Fruit fly (Drosophila melanogaster) whole organism, pupa: Measurements from ENCODE around the gene CG10984.

Source experiments
- CG10348 ChIP-seq: fragments of 200-800 bp; sonication (Bioruptor generic); IDR thresholded peaks from 2 replicates; pipeline ENCODE4 v1.3.6; 2022; ENCODE audit warnings: missing biosample characterization, missing genetic modification characterization
- CG12605 ChIP-seq: fragments of 200-800 bp; sonication (Bioruptor generic); IDR thresholded peaks from 2 replicates; pipeline ENCODE4 v1.3.6; 2022; ENCODE audit warnings: missing biosample characterization, missing genetic modification characterization
- CG13204 ChIP-seq: fragments of 200-800 bp; sonication (Bioruptor generic); optimal IDR thresholded peaks from 2 replicates; lab custom pipeline; 2018; ENCODE audit warnings: missing biosample characterization, mild to moderate bottlenecking, missing genetic modification characterization, moderate library complexity
- CG14655 ChIP-seq: fragments of 200-800 bp; sonication (Bioruptor generic); optimal IDR thresholded peaks from 3 replicates; lab custom pipeline; 2017; ENCODE audit warnings: mild to moderate bottlenecking, missing biosample characterization, missing genetic modification reagents, missing genetic modification characterization
- CG15710 ChIP-seq: fragments of 200-800 bp; sonication (Bioruptor generic); optimal IDR thresholded peaks from 2 replicates; lab custom pipeline; 2018; ENCODE audit warnings: missing biosample characterization, mild to moderate bottlenecking, missing genetic modification characterization, moderate library complexity
- CG17806 ChIP-seq: fragments of 200-800 bp; sonication (Bioruptor generic); optimal IDR thresholded peaks from 2 replicates; lab custom pipeline; 2018; ENCODE audit warnings: missing biosample characterization, mild to moderate bottlenecking, missing genetic modification characterization, moderate library complexity
- CG32121 ChIP-seq: fragments of 200-800 bp; sonication (Bioruptor generic); IDR thresholded peaks from 2 replicates; pipeline ENCODE4 v1.3.6; 2022; ENCODE audit warnings: missing biosample characterization, missing genetic modification characterization
- CG34367 ChIP-seq: fragments of 200-800 bp; sonication (Bioruptor generic); optimal IDR thresholded peaks from 2 replicates; lab custom pipeline; 2018; ENCODE audit warnings: missing biosample characterization, mild to moderate bottlenecking, missing genetic modification characterization
- CG4496 ChIP-seq: fragments of 200-800 bp; sonication (Bioruptor generic); IDR thresholded peaks from 3 replicates; pipeline ENCODE4 v1.3.6; 2022; ENCODE audit warnings: missing biosample characterization, missing genetic modification characterization
- CG8159 ChIP-seq: fragments of 200-800 bp; sonication (Bioruptor generic); optimal IDR thresholded peaks from 3 replicates; lab custom pipeline; 2018; ENCODE audit warnings: missing biosample characterization, mild to moderate bottlenecking, missing genetic modification characterization, moderate library complexity
- CG8301 ChIP-seq: fragments of 200-800 bp; sonication (Bioruptor generic); optimal IDR thresholded peaks from 2 replicates; lab custom pipeline; 2018; ENCODE audit warnings: missing biosample characterization, mild to moderate bottlenecking, missing genetic modification characterization
- CG9948 ChIP-seq: fragments of 200-800 bp; sonication (Bioruptor generic); optimal IDR thresholded peaks from 2 replicates; lab custom pipeline; 2018; ENCODE audit warnings: missing biosample characterization, mild to moderate bottlenecking, missing genetic modification characterization, moderate library complexity
- D1 ChIP-seq: fragments of 200-800 bp; sonication (Bioruptor generic); optimal IDR thresholded peaks from 2 replicates; lab custom pipeline; 2018; ENCODE audit warnings: missing biosample characterization, mild to moderate bottlenecking, missing genetic modification characterization, moderate library complexity
- EcR ChIP-seq: fragments of 200-800 bp; sonication (Bioruptor generic); optimal IDR thresholded peaks from 3 replicates; lab custom pipeline; 2019; ENCODE audit warnings: missing biosample characterization, missing genetic modification characterization, mild to moderate bottlenecking, moderate library complexity, missing genetic modification reagents
- Ets98B ChIP-seq: fragments of 200-800 bp; sonication (Bioruptor generic); IDR thresholded peaks from 2 replicates; pipeline ENCODE4 v1.3.6; 2022; ENCODE audit warnings: missing biosample characterization, missing genetic modification characterization
- Pif1A ChIP-seq: fragments of 200-800 bp; sonication (Bioruptor generic); optimal IDR thresholded peaks from 3 replicates; lab custom pipeline; 2016; ENCODE audit warnings: missing biosample characterization, missing genetic modification characterization
- Pif1B ChIP-seq: fragments of 200-800 bp; sonication (Bioruptor generic); optimal IDR thresholded peaks from 3 replicates; lab custom pipeline; 2016; ENCODE audit warnings: missing biosample characterization, missing genetic modification characterization
- Snoo ChIP-seq: fragments of 200-800 bp; sonication (Bioruptor generic); optimal IDR thresholded peaks from 3 replicates; lab custom pipeline; 2017; ENCODE audit warnings: missing biosample characterization, mild to moderate bottlenecking, missing genetic modification characterization, inconsistent platforms
- fd96Ca ChIP-seq: fragments of 200-800 bp; sonication (Bioruptor generic); IDR thresholded peaks from 3 replicates; pipeline ENCODE4 v1.3.6; 2022; ENCODE audit warnings: missing biosample characterization, missing genetic modification characterization
- gl ChIP-seq: fragments of 200-800 bp; sonication (Bioruptor generic); optimal IDR thresholded peaks from 2 replicates; lab custom pipeline; 2018; ENCODE audit warnings: missing biosample characterization, mild to moderate bottlenecking, missing genetic modification characterization
- rn ChIP-seq: fragments of 200-800 bp; sonication (Bioruptor generic); IDR thresholded peaks from 2 replicates; pipeline ENCODE4 v1.3.6; 2022; ENCODE audit warnings: missing biosample characterization, missing genetic modification characterization

Gene CG10984

dm6 chr3L:12749567-12750535 is at the start of gene CG10984, which contains the start of gene Klc:
CG10984 (plus strand) TSS chr3L:12750119.
Klc (minus strand) TSS chr3L:12750056.
- no peak for TF ChIP-seq fd96Ca (GFP tag; lab: Robert Waterston, UW)
- no peak for TF ChIP-seq CG14655 (GFP tag; lab: Kevin White, UChicago)
- TF ChIP-seq CG8159, result peak; percentile 87
- TF ChIP-seq CG8301 (tag; lab: Kevin White, UChicago), result peak; percentile 87
- TF ChIP-seq CG10348, result no peak
- peak; percentile 93 for TF ChIP-seq Pif1B (GFP tag; lab: Kevin White, UChicago)
- TF ChIP-seq D1 (tag; lab: Kevin White, UChicago), result no peak
- peak; percentile 90 for TF ChIP-seq Pif1A (GFP tag; lab: Kevin White, UChicago)
- TF ChIP-seq Snoo (tag; lab: Kevin White, UChicago), result peak; percentile 65
- TF ChIP-seq CG15710 (tag; lab: Kevin White, UChicago), result peak; percentile 80
- peak; percentile 54 for TF ChIP-seq gl (tag; lab: Kevin White, UChicago)
- TF ChIP-seq CG9948 (tag; lab: Kevin White, UChicago), result peak; percentile 71
- TF ChIP-seq Ets98B (GFP tag; lab: Robert Waterston, UW), result peak; percentile 96
- TF ChIP-seq CG34367, result no peak
- peak; percentile 97 for TF ChIP-seq CG4496 (GFP tag; lab: Robert Waterston, UW)
- TF ChIP-seq CG12605 (GFP tag; lab: Robert Waterston, UW), result no peak
- TF ChIP-seq CG17806 (tag; lab: Kevin White, UChicago), result peak; percentile 85
- no peak for TF ChIP-seq CG13204 (GFP tag; lab: Kevin White, UChicago)
- TF ChIP-seq rn (GFP tag; lab: Robert Waterston, UW), result peak; percentile 84
- peak; percentile 93 for TF ChIP-seq CG32121 (GFP tag; lab: Robert Waterston, UW)
- no peak for TF ChIP-seq EcR (GFP tag; lab: Kevin White, UChicago)

- TF ChIP-seq CG15710 (tag; lab: Kevin White, UChicago) (no peak), Snoo (tag; lab: Kevin White, UChicago) (no peak), Pif1A (GFP tag; lab: Kevin White, UChicago) (no peak), Ets98B (GFP tag; lab: Robert Waterston, UW) (no peak), CG34367 (no peak), CG14655 (GFP tag; lab: Kevin White, UChicago) (no peak), CG13204 (GFP tag; lab: Kevin White, UChicago) (no peak)
Observed at dm6 chr3L:12700509-12700995, 49.4 kb upstream of the CG10984 start.

dm6 chr3L:12701335-12701734 is 48.6 kb upstream of the CG10984 start:
- TF ChIP-seq fd96Ca (GFP tag; lab: Robert Waterston, UW) (no peak), Pif1A (GFP tag; lab: Kevin White, UChicago) (no peak), CG15710 (tag; lab: Kevin White, UChicago) (peak; percentile 48), rn (GFP tag; lab: Robert Waterston, UW) (no peak), Ets98B (GFP tag; lab: Robert Waterston, UW) (no peak), EcR (GFP tag; lab: Kevin White, UChicago) (no peak), Pif1B (GFP tag; lab: Kevin White, UChicago) (no peak), CG12605 (GFP tag; lab: Robert Waterston, UW) (no peak), CG4496 (GFP tag; lab: Robert Waterston, UW) (no peak), CG9948 (tag; lab: Kevin White, UChicago) (peak; percentile 42), CG13204 (GFP tag; lab: Kevin White, UChicago) (no peak), CG34367 (peak; percentile 33), CG14655 (GFP tag; lab: Kevin White, UChicago) (peak; percentile 13), CG17806 (tag; lab: Kevin White, UChicago) (peak; percentile 54), Snoo (tag; lab: Kevin White, UChicago) (no peak), CG8159 (peak; percentile 34), CG8301 (tag; lab: Kevin White, UChicago) (no peak), CG10348 (no peak), D1 (tag; lab: Kevin White, UChicago) (no peak), CG32121 (GFP tag; lab: Robert Waterston, UW) (no peak), gl (tag; lab: Kevin White, UChicago) (no peak)

dm6 chr3L:12703451-12704020 is 46.4 kb upstream of the CG10984 start:
- no peak for TF ChIP-seq CG10348
- no peak for TF ChIP-seq fd96Ca (GFP tag; lab: Robert Waterston, UW)
- TF ChIP-seq CG9948 (tag; lab: Kevin White, UChicago), result peak; percentile 67
- TF ChIP-seq CG17806 (tag; lab: Kevin White, UChicago), result peak; percentile 52
- no peak for TF ChIP-seq CG13204 (GFP tag; lab: Kevin White, UChicago)
- TF ChIP-seq CG4496 (GFP tag; lab: Robert Waterston, UW), result no peak
- TF ChIP-seq CG8301 (tag; lab: Kevin White, UChicago), result peak; percentile 0
- no peak for TF ChIP-seq EcR (GFP tag; lab: Kevin White, UChicago)
- peak; percentile 81 for TF ChIP-seq CG8159
- no peak for TF ChIP-seq rn (GFP tag; lab: Robert Waterston, UW)
- no peak for TF ChIP-seq gl (tag; lab: Kevin White, UChicago)
- peak; percentile 16 for TF ChIP-seq CG15710 (tag; lab: Kevin White, UChicago)
- TF ChIP-seq Snoo (tag; lab: Kevin White, UChicago), result peak; percentile 33
- peak; percentile 27 for TF ChIP-seq Pif1B (GFP tag; lab: Kevin White, UChicago)
- no peak for TF ChIP-seq CG12605 (GFP tag; lab: Robert Waterston, UW)
- no peak for TF ChIP-seq CG34367
- peak; percentile 58 for TF ChIP-seq D1 (tag; lab: Kevin White, UChicago)
- peak; percentile 50 for TF ChIP-seq CG14655 (GFP tag; lab: Kevin White, UChicago)
- no peak for TF ChIP-seq Ets98B (GFP tag; lab: Robert Waterston, UW)
- peak; percentile 27 for TF ChIP-seq Pif1A (GFP tag; lab: Kevin White, UChicago)
- no peak for TF ChIP-seq CG32121 (GFP tag; lab: Robert Waterston, UW)
